Fruit fly (Drosophila melanogaster) whole organism, embryonic: Measurements from ENCODE around the gene CG3630.

Experiments used
- Ada2b ChIP-seq: fragments of 200-800 bp; sonication (Bioruptor generic); IDR thresholded peaks from 2 replicates; pipeline ENCODE4 v1.3.6; 2022; ENCODE audit warnings: missing biosample characterization, missing genetic modification characterization
- Antp ChIP-seq: fragments of 200-800 bp; sonication (Bioruptor generic); optimal IDR thresholded peaks from 3 replicates; lab custom pipeline; 2016; ENCODE audit warnings: missing biosample characterization, missing genetic modification characterization
- C15 ChIP-seq: fragments of 200-800 bp; sonication (Bioruptor generic); IDR thresholded peaks from 3 replicates; pipeline ENCODE4 v1.3.6; 2022; ENCODE audit warnings: missing biosample characterization, missing genetic modification characterization
- CG11085 ChIP-seq: fragments of 200-800 bp; sonication (Bioruptor generic); IDR thresholded peaks from 2 replicates; pipeline ENCODE4 v1.3.6; 2022; ENCODE audit warnings: missing biosample characterization, missing genetic modification characterization
- CG1233 ChIP-seq: fragments of 200-800 bp; sonication (Bioruptor generic); optimal IDR thresholded peaks from 4 replicates; lab custom pipeline; 2018; ENCODE audit warnings: missing biosample characterization, mild to moderate bottlenecking, missing genetic modification characterization
- CG12391 ChIP-seq: fragments of 200-800 bp; sonication (Bioruptor generic); optimal IDR thresholded peaks from 3 replicates; lab custom pipeline; 2018; ENCODE audit warnings: missing biosample characterization, mild to moderate bottlenecking, missing genetic modification characterization, moderate library complexity
- CG13287 ChIP-seq: fragments of 200-800 bp; sonication (Bioruptor generic); IDR thresholded peaks from 2 replicates; pipeline ENCODE4 v1.3.6; 2022; ENCODE audit warnings: missing biosample characterization, missing genetic modification characterization; ENCODE audit not compliant: partially characterized antibody
- CG13775 ChIP-seq: fragments of 200-800 bp; sonication (Bioruptor generic); optimal IDR thresholded peaks from 3 replicates; lab custom pipeline; 2017; ENCODE audit warnings: missing biosample characterization, mild to moderate bottlenecking, missing genetic modification characterization
- CG14050 ChIP-seq: fragments of 200-800 bp; sonication (Bioruptor generic); IDR thresholded peaks from 3 replicates; pipeline ENCODE4 v1.3.6; 2022; ENCODE audit warnings: missing biosample characterization, missing genetic modification characterization
- CG15011 ChIP-seq: fragments of 200-800 bp; sonication (Bioruptor generic); optimal IDR thresholded peaks from 3 replicates; lab custom pipeline; 2018; ENCODE audit warnings: missing biosample characterization, mild to moderate bottlenecking, missing genetic modification characterization
- CG1603 ChIP-seq: fragments of 200-800 bp; sonication (Bioruptor generic); optimal IDR thresholded peaks from 2 replicates; lab custom pipeline; 2019; ENCODE audit warnings: missing biosample characterization, mild to moderate bottlenecking, missing genetic modification characterization, moderate library complexity
- CG16815 ChIP-seq: fragments of 200-800 bp; sonication (Bioruptor generic); optimal IDR thresholded peaks from 3 replicates; lab custom pipeline; 2017; ENCODE audit warnings: missing biosample characterization, mild to moderate bottlenecking, missing genetic modification characterization
- CG42726 ChIP-seq: fragments of 200-800 bp; sonication (Bioruptor generic); IDR thresholded peaks from 2 replicates; pipeline ENCODE4 v1.3.6; 2022; ENCODE audit warnings: missing biosample characterization, missing genetic modification characterization; ENCODE audit not compliant: partially characterized antibody
- CG6654 ChIP-seq: fragments of 200-800 bp; sonication (Bioruptor generic); optimal IDR thresholded peaks from 2 replicates; lab custom pipeline; 2017; ENCODE audit warnings: missing biosample characterization, mild to moderate bottlenecking, missing genetic modification characterization
- CG6683 ChIP-seq: fragments of 200-800 bp; sonication (Bioruptor generic); optimal IDR thresholded peaks from 2 replicates; lab custom pipeline; 2017; ENCODE audit warnings: missing biosample characterization, mild to moderate bottlenecking, missing genetic modification characterization, missing genetic modification reagents
- CG6791 ChIP-seq: fragments of 200-800 bp; sonication (Bioruptor generic); IDR thresholded peaks from 3 replicates; pipeline ENCODE4 v1.3.6; 2022; ENCODE audit warnings: missing biosample characterization, missing genetic modification characterization; ENCODE audit not compliant: partially characterized antibody
- CG7786 ChIP-seq: fragments of 200-800 bp; sonication (Bioruptor generic); optimal IDR thresholded peaks from 2 replicates; lab custom pipeline; 2016; ENCODE audit warnings: missing biosample characterization, missing genetic modification characterization
- CG8281 ChIP-seq: fragments of 200-800 bp; sonication (Bioruptor generic); optimal IDR thresholded peaks from 2 replicates; lab custom pipeline; 2018; ENCODE audit warnings: missing biosample characterization, mild to moderate bottlenecking, missing genetic modification characterization, moderate library complexity
- CG8290 ChIP-seq, 3 experiments: fragments of 200-800 bp; sonication (Bioruptor generic); optimal IDR thresholded peaks; 2 replicates each; lab custom pipeline; 2016 to 2019; ENCODE audit warnings: missing biosample characterization in 3 of 3, missing genetic modification characterization in 3 of 3, mild to moderate bottlenecking in 2 of 3, moderate library complexity in 1 of 3
- CG9797 ChIP-seq: fragments of 200-800 bp; sonication (Bioruptor generic); optimal IDR thresholded peaks from 3 replicates; lab custom pipeline; 2018; ENCODE audit warnings: missing biosample characterization, mild to moderate bottlenecking, missing genetic modification characterization
- CG9817 ChIP-seq: fragments of 200-800 bp; sonication (Bioruptor generic); optimal IDR thresholded peaks from 2 replicates; lab custom pipeline; 2018; ENCODE audit warnings: missing biosample characterization, mild to moderate bottlenecking, missing genetic modification characterization, moderate library complexity
- D ChIP-seq, 2 experiments: fragments of 200-800 bp in 1 of 2; fragments of >200 bp in 1 of 2; sonication (Bioruptor generic) in 1 of 2; optimal IDR thresholded peaks; 2 replicates in 1 of 2; 3 replicates in 1 of 2; lab custom pipeline; 2017; ENCODE audit warnings: mild to moderate bottlenecking in 1 of 2, missing biosample characterization in 1 of 2, missing genetic modification characterization in 1 of 2, missing genetic modification reagents in 1 of 2
- Dip2 ChIP-seq: fragments of 200-800 bp; sonication (Bioruptor generic); IDR thresholded peaks from 2 replicates; pipeline ENCODE4 v1.3.6; 2022; ENCODE audit warnings: missing biosample characterization, missing genetic modification characterization
- Fer1 ChIP-seq: fragments of 200-800 bp; sonication (Bioruptor generic); optimal IDR thresholded peaks from 2 replicates; lab custom pipeline; 2017; ENCODE audit warnings: missing biosample characterization, mild to moderate bottlenecking, missing genetic modification characterization
- HLH3B ChIP-seq: fragments of 200-800 bp; sonication (Bioruptor generic); IDR thresholded peaks from 2 replicates; pipeline ENCODE4 v1.3.6; 2022; ENCODE audit warnings: missing biosample characterization, missing genetic modification characterization
- Hand ChIP-seq: fragments of 200-800 bp; sonication (Bioruptor generic); optimal IDR thresholded peaks from 2 replicates; lab custom pipeline; 2017; ENCODE audit warnings: mild to moderate bottlenecking, missing biosample characterization, missing genetic modification reagents, missing genetic modification characterization
- Hey ChIP-seq: fragments of 200-800 bp; sonication (Bioruptor generic); optimal IDR thresholded peaks from 3 replicates; lab custom pipeline; 2018; ENCODE audit warnings: missing biosample characterization, mild to moderate bottlenecking, missing genetic modification characterization
- Hmr ChIP-seq: fragments of 200-800 bp; sonication (Bioruptor generic); optimal IDR thresholded peaks from 3 replicates; lab custom pipeline; 2017; ENCODE audit warnings: mild to moderate bottlenecking, missing biosample characterization, missing genetic modification reagents, missing genetic modification characterization
- Hr39 ChIP-seq: fragments of >200 bp; optimal IDR thresholded peaks from 2 replicates; lab custom pipeline; 2017
- MBD-R2 ChIP-seq: fragments of 200-800 bp; sonication (Bioruptor generic); IDR thresholded peaks from 2 replicates; pipeline ENCODE4 v1.3.6; 2022; ENCODE audit warnings: missing biosample characterization, missing genetic modification characterization
- Mad ChIP-seq: fragments of 200-800 bp; sonication (Bioruptor generic); optimal IDR thresholded peaks from 2 replicates; lab custom pipeline; 2016; ENCODE audit warnings: missing biosample characterization, missing genetic modification characterization
- Max ChIP-seq: fragments of 200-800 bp; sonication (Bioruptor generic); optimal IDR thresholded peaks from 2 replicates; lab custom pipeline; 2016; ENCODE audit warnings: missing biosample characterization, mild to moderate bottlenecking, missing genetic modification characterization
- Mes4 ChIP-seq: fragments of 200-800 bp; sonication (Bioruptor generic); optimal IDR thresholded peaks from 2 replicates; lab custom pipeline; 2016; ENCODE audit warnings: missing biosample characterization, missing genetic modification characterization
- Neu2 ChIP-seq: fragments of 200-800 bp; sonication (Bioruptor generic); optimal IDR thresholded peaks from 3 replicates; lab custom pipeline; 2016; ENCODE audit warnings: missing biosample characterization, missing genetic modification characterization, borderline replicate concordance
- Tbp ChIP-seq: fragments of >200 bp; optimal IDR thresholded peaks from 2 replicates; lab custom pipeline; 2018; ENCODE audit warnings: missing biosample characterization, missing genetic modification characterization
- Vsx1 ChIP-seq: fragments of 200-800 bp; sonication (Bioruptor generic); optimal IDR thresholded peaks from 2 replicates; lab custom pipeline; 2017; ENCODE audit warnings: missing biosample characterization, mild to moderate bottlenecking, missing genetic modification characterization, missing genetic modification reagents
- ase ChIP-seq: fragments of 200-800 bp; sonication (Bioruptor generic); IDR thresholded peaks from 3 replicates; pipeline ENCODE4 v1.3.6; 2022; ENCODE audit warnings: missing biosample characterization, missing genetic modification characterization
- cato ChIP-seq: fragments of 200-800 bp; sonication (Bioruptor generic); optimal IDR thresholded peaks from 2 replicates; lab custom pipeline; 2016; ENCODE audit warnings: missing biosample characterization, missing genetic modification characterization, borderline replicate concordance
- chif ChIP-seq, 2 experiments: fragments of 200-800 bp; sonication (Bioruptor generic); optimal IDR thresholded peaks; 3 replicates each; lab custom pipeline; 2016; ENCODE audit warnings: missing biosample characterization in 2 of 2, missing genetic modification characterization in 2 of 2
- emc ChIP-seq: fragments of 200-800 bp; sonication (Bioruptor generic); optimal IDR thresholded peaks from 2 replicates; lab custom pipeline; 2016; ENCODE audit warnings: missing biosample characterization, missing genetic modification characterization
- ems ChIP-seq: fragments of 200-800 bp; sonication (Bioruptor generic); optimal IDR thresholded peaks from 3 replicates; lab custom pipeline; 2016; ENCODE audit warnings: missing biosample characterization, missing genetic modification characterization
- gcm ChIP-seq: fragments of 200-800 bp; sonication (Bioruptor generic); optimal IDR thresholded peaks from 2 replicates; lab custom pipeline; 2019; ENCODE audit warnings: missing biosample characterization, mild to moderate bottlenecking, missing genetic modification characterization, moderate library complexity
- grn ChIP-seq: fragments of 200-800 bp; sonication (Bioruptor generic); optimal IDR thresholded peaks from 3 replicates; lab custom pipeline; 2017; ENCODE audit warnings: missing biosample characterization, missing genetic modification characterization
- jigr1 ChIP-seq: fragments of 200-800 bp; sonication (Bioruptor generic); IDR thresholded peaks from 3 replicates; pipeline ENCODE4 v1.3.6; 2022; ENCODE audit warnings: missing biosample characterization, missing genetic modification characterization
- jing ChIP-seq: fragments of 200-800 bp; sonication (Bioruptor generic); optimal IDR thresholded peaks from 2 replicates; lab custom pipeline; 2018; ENCODE audit warnings: missing biosample characterization, mild to moderate bottlenecking, missing genetic modification characterization
- mld ChIP-seq: fragments of 200-800 bp; sonication (Bioruptor generic); IDR thresholded peaks from 3 replicates; pipeline ENCODE4 v1.3.6; 2022; ENCODE audit warnings: missing biosample characterization, missing genetic modification characterization; ENCODE audit not compliant: partially characterized antibody
- psq ChIP-seq: fragments of 200-800 bp; sonication (Bioruptor generic); optimal IDR thresholded peaks from 2 replicates; lab custom pipeline; 2017; ENCODE audit warnings: missing biosample characterization, missing genetic modification characterization
- sug ChIP-seq: fragments of 200-800 bp; optimal IDR thresholded peaks from 2 replicates; lab custom pipeline; 2019; ENCODE audit warnings: missing biosample characterization, mild to moderate bottlenecking, missing genetic modification characterization, moderate library complexity
- tx ChIP-seq: fragments of 200-800 bp; sonication (Bioruptor generic); optimal IDR thresholded peaks from 2 replicates; lab custom pipeline; 2016; ENCODE audit warnings: missing biosample characterization, missing genetic modification characterization
- zf30C ChIP-seq: fragments of 200-800 bp; sonication (Bioruptor generic); optimal IDR thresholded peaks from 3 replicates; lab custom pipeline; 2018; ENCODE audit warnings: missing biosample characterization, mild to moderate bottlenecking, missing genetic modification characterization

The CG3630 gene

dm6 chrX:2184563-2184962 is 22.6 kb downstream of the CG3630 start, which contains the start of the genes Nmd3 and CG17776 (continued):
- TF ChIP-seq CG13775 (GFP tag; lab: Kevin White, UChicago) (no peak), CG14050 (GFP tag; lab: Robert Waterston, UW) (no peak), Hand (GFP tag; lab: Kevin White, UChicago) (no peak), MBD-R2 (peak; percentile 72; the same call in 1 of the 2 replicates), CG6683 (GFP tag; lab: Kevin White, UChicago) (no peak), CG9817 (no peak), CG1233 (GFP tag; lab: Kevin White, UChicago) (no peak), CG9797 (GFP tag; lab: Kevin White, UChicago) (peak; percentile 4), ems (GFP tag; lab: Kevin White, UChicago) (no peak), jigr1 (GFP tag; lab: Robert Waterston, UW) (no peak), CG12391 (tag; lab: Kevin White, UChicago) (peak; percentile 30), Antp (GFP tag; lab: Kevin White, UChicago) (no peak), psq (no peak), Neu2 (GFP tag; lab: Kevin White, UChicago) (no peak), Mad (GFP tag; lab: Kevin White, UChicago) (no peak), emc (GFP tag; lab: Kevin White, UChicago) (no peak), jing (no peak), HLH3B (GFP tag; lab: Robert Waterston, UW) (no peak), Hr39 (no peak), mld (GFP tag; lab: Robert Waterston, UW) (peak; percentile 58; the same call in 1 of the 3 replicates), Fer1 (peak; percentile 49), gcm (GFP tag; lab: Kevin White, UChicago) (no peak), chif (GFP tag; optimal IDR thresholded peaks at IDR 0.05; lab: Kevin White, UChicago) (no peak), CG6791 (GFP tag; lab: Robert Waterston, UW) (peak; percentile 60; the same call in 2 of the 3 replicates), Tbp (GFP tag; lab: Kevin White, UChicago) (peak; percentile 30), Max (GFP tag; lab: Kevin White, UChicago) (peak; percentile 90), D (optimal IDR thresholded peaks at IDR 0.05; lab: Kevin White, UChicago) (no peak), D (GFP tag; optimal IDR thresholded peaks at IDR 0.05; lab: Kevin White, UChicago) (no peak), sug (tag; lab: Kevin White, UChicago) (peak; percentile 45), Dip2 (GFP tag; lab: Robert Waterston, UW) (no peak), Hey (tag; lab: Kevin White, UChicago) (no peak), tx (no peak), Hmr (GFP tag; lab: Kevin White, UChicago) (no peak), CG42726 (GFP tag; lab: Robert Waterston, UW) (no peak), CG8281 (tag; lab: Kevin White, UChicago) (no peak), Mes4 (GFP tag; lab: Kevin White, UChicago) (no peak), C15 (GFP tag; lab: Robert Waterston, UW) (no peak), CG6654 (GFP tag; lab: Kevin White, UChicago) (no peak), CG16815 (GFP tag; lab: Kevin White, UChicago) (no peak), Vsx1 (no peak), grn (GFP tag; lab: Kevin White, UChicago) (no peak), ase (GFP tag; lab: Robert Waterston, UW) (no peak), CG11085 (GFP tag; lab: Robert Waterston, UW) (no peak), cato (GFP tag; lab: Kevin White, UChicago) (no peak), Ada2b (no peak), CG8290 (GFP tag; optimal IDR thresholded peaks at IDR 0.05; lab: Kevin White, UChicago) (no peak), CG8290 (tag; optimal IDR thresholded peaks at IDR 0.05; lab: Kevin White, UChicago) (no peak), zf30C (GFP tag; lab: Kevin White, UChicago) (no peak), CG13287 (GFP tag; lab: Robert Waterston, UW) (peak; percentile 82), CG15011 (GFP tag; lab: Kevin White, UChicago) (no peak), CG7786 (GFP tag; lab: Kevin White, UChicago) (peak; percentile 17), CG1603 (peak; percentile 58)
